Worm (Caenorhabditis elegans) whole organism, L2 larva: Measurements from ENCODE around the gene F49C5.5.

ENCODE experiments used
- C34F6.9 ChIP-seq: fragments of 150-350 bp; optimal IDR thresholded peaks from 2 replicates; lab custom pipeline; 2014; ENCODE audit warnings: missing biosample characterization, missing genetic modification characterization
- F13H6.1 ChIP-seq: sonication (generic microtip); optimal IDR thresholded peaks from 2 replicates; lab custom pipeline; 2016; ENCODE audit warnings: missing genetic modification characterization, missing compliant biosample characterization
- ZK546.5 ChIP-seq: sonication (generic microtip); optimal IDR thresholded peaks from 2 replicates; lab custom pipeline; 2017; ENCODE audit warnings: missing biosample characterization, missing genetic modification characterization
- alr-1 ChIP-seq: fragments of 150-350 bp; optimal IDR thresholded peaks from 2 replicates; lab custom pipeline; 2014; ENCODE audit warnings: missing biosample characterization, missing genetic modification characterization
- aly-2 ChIP-seq: fragments of 150-350 bp; optimal IDR thresholded peaks from 2 replicates; lab custom pipeline; 2014; ENCODE audit warnings: missing biosample characterization, missing genetic modification characterization
- ama-1 ChIP-seq: fragments of 150-350 bp; optimal IDR thresholded peaks from 2 replicates; lab custom pipeline; 2018; ENCODE audit warnings: inconsistent platforms
- blmp-1 ChIP-seq: sonication (generic microtip); optimal IDR thresholded peaks from 2 replicates; lab custom pipeline; 2017; ENCODE audit warnings: missing genetic modification characterization, mild to moderate bottlenecking, missing compliant biosample characterization, antibody characterized with exemption, moderate library complexity; ENCODE audit not compliant: insufficient read depth
- ceh-82 ChIP-seq: fragments of 150-350 bp; optimal IDR thresholded peaks from 2 replicates; lab custom pipeline; 2014; ENCODE audit warnings: missing biosample characterization, missing genetic modification characterization
- dmd-4 ChIP-seq: sonication (generic microtip); optimal IDR thresholded peaks from 2 replicates; lab custom pipeline; 2017; ENCODE audit warnings: missing biosample characterization, missing genetic modification characterization
- egl-27 ChIP-seq: sonication (generic microtip); optimal IDR thresholded peaks from 3 replicates; lab custom pipeline; 2017; ENCODE audit warnings: missing biosample characterization, missing genetic modification reagents, missing genetic modification characterization
- elt-1 ChIP-seq: fragments of 150-350 bp; optimal IDR thresholded peaks from 2 replicates; lab custom pipeline; 2014; ENCODE audit warnings: missing biosample characterization, missing genetic modification characterization
- elt-3 ChIP-seq: sonication (generic microtip); optimal IDR thresholded peaks from 2 replicates; lab custom pipeline; 2017; ENCODE audit warnings: missing biosample characterization, missing genetic modification characterization
- gmeb-1 ChIP-seq: fragments of 150-350 bp; optimal IDR thresholded peaks from 2 replicates; lab custom pipeline; 2014; ENCODE audit warnings: missing biosample characterization, missing genetic modification characterization
- lin-11 ChIP-seq: fragments of 150-350 bp; sonication (generic microtip); optimal IDR thresholded peaks from 2 replicates; lab custom pipeline; 2014; ENCODE audit warnings: missing biosample characterization, missing genetic modification characterization, inconsistent platforms, mixed read lengths
- lin-13 ChIP-seq: fragments of 150-350 bp; optimal IDR thresholded peaks from 2 replicates; lab custom pipeline; 2014; ENCODE audit warnings: missing biosample characterization, missing genetic modification reagents, missing genetic modification characterization
- lin-39 ChIP-seq: fragments of 150-350 bp; optimal IDR thresholded peaks from 2 replicates; lab custom pipeline; 2014; ENCODE audit warnings: missing biosample characterization, missing genetic modification reagents, missing genetic modification characterization
- mab-5 ChIP-seq: fragments of 150-350 bp; optimal IDR thresholded peaks from 2 replicates; lab custom pipeline; 2014; ENCODE audit warnings: missing biosample characterization, missing genetic modification characterization
- mbf-1 ChIP-seq: sonication (generic microtip); optimal IDR thresholded peaks from 2 replicates; lab custom pipeline; 2017; ENCODE audit warnings: missing biosample characterization, missing genetic modification characterization
- mdl-1 ChIP-seq, 2 experiments: fragments of 150-350 bp in 1 of 2; sonication (generic microtip) in 1 of 2; optimal IDR thresholded peaks; 2 replicates each; lab custom pipeline; 2017; ENCODE audit warnings: missing biosample characterization in 2 of 2, missing genetic modification characterization in 2 of 2
- nhr-10 ChIP-seq: sonication (generic microtip); optimal IDR thresholded peaks from 2 replicates; lab custom pipeline; 2017; ENCODE audit warnings: missing biosample characterization, missing genetic modification characterization
- nhr-11 ChIP-seq: fragments of 150-350 bp; optimal IDR thresholded peaks from 2 replicates; lab custom pipeline; 2014; ENCODE audit warnings: missing biosample characterization, missing genetic modification characterization
- nhr-12 ChIP-seq: fragments of 150-350 bp; optimal IDR thresholded peaks from 2 replicates; lab custom pipeline; 2014; ENCODE audit warnings: missing biosample characterization, missing genetic modification characterization
- nhr-129 ChIP-seq: fragments of 150-350 bp; optimal IDR thresholded peaks from 2 replicates; lab custom pipeline; 2014; ENCODE audit warnings: missing biosample characterization, missing genetic modification characterization
- nhr-21 ChIP-seq: fragments of 150-350 bp; optimal IDR thresholded peaks from 2 replicates; lab custom pipeline; 2014; ENCODE audit warnings: missing biosample characterization, missing genetic modification characterization
- nhr-23 ChIP-seq: fragments of 150-350 bp; optimal IDR thresholded peaks from 2 replicates; lab custom pipeline; 2014; ENCODE audit warnings: missing biosample characterization, missing genetic modification reagents, missing genetic modification characterization
- nhr-237 ChIP-seq: fragments of 150-350 bp; optimal IDR thresholded peaks from 2 replicates; lab custom pipeline; 2014; ENCODE audit warnings: missing biosample characterization, missing genetic modification characterization
- nhr-25 ChIP-seq: fragments of 150-350 bp; sonication (generic microtip); optimal IDR thresholded peaks from 3 replicates; lab custom pipeline; 2014; ENCODE audit warnings: missing biosample characterization, missing genetic modification characterization
- nhr-77 ChIP-seq: fragments of 150-350 bp; optimal IDR thresholded peaks from 2 replicates; lab custom pipeline; 2014; ENCODE audit warnings: missing biosample characterization, missing genetic modification characterization
- peb-1 ChIP-seq: fragments of 150-350 bp; optimal IDR thresholded peaks from 2 replicates; lab custom pipeline; 2014; ENCODE audit warnings: missing biosample characterization, missing genetic modification characterization
- sem-4 ChIP-seq: fragments of 150-350 bp; optimal IDR thresholded peaks from 2 replicates; lab custom pipeline; 2014; ENCODE audit warnings: missing biosample characterization, missing genetic modification reagents, missing genetic modification characterization
- sma-3 ChIP-seq: sonication (generic microtip); optimal IDR thresholded peaks from 2 replicates; lab custom pipeline; 2016; ENCODE audit warnings: missing genetic modification reagents, missing genetic modification characterization, missing compliant biosample characterization
- sma-9 ChIP-seq, 2 experiments: fragments of 150-350 bp in 1 of 2; sonication (generic microtip) in 1 of 2; optimal IDR thresholded peaks; 2 replicates each; lab custom pipeline; 2014 to 2016; ENCODE audit warnings: missing genetic modification characterization in 2 of 2, mild to moderate bottlenecking in 1 of 2, missing biosample characterization in 1 of 2, missing compliant biosample characterization in 1 of 2, missing genetic modification reagents in 1 of 2, moderate library complexity in 1 of 2
- snpc-4 ChIP-seq: fragments of 150-350 bp; optimal IDR thresholded peaks from 2 replicates; lab custom pipeline; 2014; ENCODE audit warnings: missing biosample characterization, missing genetic modification characterization
- unc-39 ChIP-seq: fragments of 150-350 bp; optimal IDR thresholded peaks from 2 replicates; lab custom pipeline; 2014; ENCODE audit warnings: missing biosample characterization, missing genetic modification characterization
- unc-55 ChIP-seq: fragments of 150-350 bp; sonication (generic microtip); optimal IDR thresholded peaks from 3 replicates; lab custom pipeline; 2014; ENCODE audit warnings: missing biosample characterization, missing genetic modification reagents, missing genetic modification characterization
- unc-62 ChIP-seq: fragments of 150-350 bp; optimal IDR thresholded peaks from 2 replicates; lab custom pipeline; 2014; ENCODE audit warnings: missing biosample characterization, missing genetic modification reagents, missing genetic modification characterization
- zag-1 ChIP-seq: fragments of 150-350 bp; optimal IDR thresholded peaks from 2 replicates; lab custom pipeline; 2014; ENCODE audit warnings: missing biosample characterization, missing genetic modification characterization
- ztf-1 ChIP-seq: fragments of 200-800 bp; sonication (Bioruptor generic); conservative IDR thresholded peaks from 2 replicates; pipeline ENCODE4 v1.3.6; 2022; ENCODE audit warnings: missing genetic modification characterization, missing compliant biosample characterization
- ztf-4 ChIP-seq: fragments of 150-350 bp; optimal IDR thresholded peaks from 2 replicates; lab custom pipeline; 2014; ENCODE audit warnings: missing biosample characterization, missing genetic modification characterization

The F49C5.5 gene

DNA sequence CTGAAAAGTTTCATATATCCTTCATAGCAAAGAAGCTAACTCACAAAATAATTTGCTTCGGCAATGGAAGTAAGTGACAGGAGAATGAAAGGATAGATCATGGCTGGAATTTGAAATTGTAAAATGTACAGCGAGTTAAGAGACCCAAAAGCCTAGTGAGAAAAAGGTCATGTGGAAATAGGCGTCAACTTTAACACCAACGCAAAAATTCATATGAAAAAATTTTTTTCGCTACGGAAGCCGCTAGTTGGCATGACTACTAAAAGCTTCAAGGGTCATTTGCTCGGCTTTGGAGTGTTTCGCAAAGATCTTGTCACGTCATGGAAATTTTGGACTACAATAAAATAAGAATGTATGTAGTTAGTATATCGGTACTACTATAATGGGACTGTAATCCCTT is 24.2 kb upstream of the F49C5.5 start, which contains the start of gene Y38E10A.1:
Gene Y38E10A.1 (minus strand): TSS at position 101 of the 400 bp plus-strand sequence.
- TF ChIP-seq unc-39 (tag; lab: Kevin White, UChicago) (no peak), sma-9 (GFP tag; optimal IDR thresholded peaks at IDR 0.05; lab: Kevin White, UChicago) (no peak), sma-9 (tag; optimal IDR thresholded peaks at IDR 0.05; lab: Kevin White, UChicago) (no peak), nhr-237 (tag; lab: Kevin White, UChicago) (no peak), zag-1 (tag; lab: Kevin White, UChicago) (no peak), nhr-12 (no peak), ztf-4 (tag; lab: Kevin White, UChicago) (no peak), nhr-11 (tag; lab: Kevin White, UChicago) (no peak), blmp-1 (tag; lab: Kevin White, UChicago) (no peak), unc-62 (GFP tag; lab: Kevin White, UChicago) (no peak), lin-13 (no peak), egl-27 (no peak), mbf-1 (tag; lab: Kevin White, UChicago) (no peak), ztf-1 (no peak)

DNA sequence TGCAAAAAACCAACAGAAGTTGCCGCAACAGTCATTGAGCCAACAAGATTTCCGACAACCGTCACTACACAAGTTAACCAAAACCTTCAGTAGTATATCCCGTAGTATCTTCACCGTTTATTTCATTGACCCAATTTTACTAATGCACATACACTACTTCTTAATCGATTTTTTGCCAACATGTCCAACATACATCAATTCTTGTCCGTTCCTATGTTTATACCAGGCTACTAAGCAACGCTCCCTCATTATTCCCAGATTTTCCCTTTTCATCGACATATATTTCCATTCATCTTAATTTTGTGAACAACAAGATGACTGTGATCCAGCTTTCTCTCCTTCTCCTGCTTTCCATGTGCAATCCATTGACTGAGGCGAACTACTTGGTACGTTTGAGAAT is 19.5 kb upstream of the F49C5.5 start, which contains the start of gene F49C5.7:
Gene F49C5.7 (plus strand): TSS at position 301 of the 400 bp plus-strand sequence.
- TF ChIP-seq F13H6.1 (tag; lab: Kevin White, UChicago): no peak
- TF ChIP-seq sem-4 (tag; lab: Kevin White, UChicago): no peak
- no peak for TF ChIP-seq aly-2 (tag; lab: Kevin White, UChicago)
- TF ChIP-seq mdl-1 (tag; optimal IDR thresholded peaks at IDR 0.05; lab: Kevin White, UChicago): no peak
- TF ChIP-seq alr-1: no peak
- TF ChIP-seq nhr-129 (tag; lab: Kevin White, UChicago): no peak
- TF ChIP-seq peb-1: no peak
- TF ChIP-seq nhr-237 (tag; lab: Kevin White, UChicago): no peak
- TF ChIP-seq nhr-77 (tag; lab: Kevin White, UChicago): no peak
- TF ChIP-seq nhr-23 (tag; lab: Kevin White, UChicago): no peak
- TF ChIP-seq blmp-1 (tag; lab: Kevin White, UChicago): no peak
- no peak for TF ChIP-seq nhr-10 (tag; lab: Kevin White, UChicago)
- TF ChIP-seq sma-3 (GFP tag; lab: Kevin White, UChicago): no peak
- no peak for TF ChIP-seq mbf-1 (tag; lab: Kevin White, UChicago)
- TF ChIP-seq mab-5 (tag; lab: Kevin White, UChicago): no peak
- no peak for TF ChIP-seq elt-1 (tag; lab: Kevin White, UChicago)

DNA sequence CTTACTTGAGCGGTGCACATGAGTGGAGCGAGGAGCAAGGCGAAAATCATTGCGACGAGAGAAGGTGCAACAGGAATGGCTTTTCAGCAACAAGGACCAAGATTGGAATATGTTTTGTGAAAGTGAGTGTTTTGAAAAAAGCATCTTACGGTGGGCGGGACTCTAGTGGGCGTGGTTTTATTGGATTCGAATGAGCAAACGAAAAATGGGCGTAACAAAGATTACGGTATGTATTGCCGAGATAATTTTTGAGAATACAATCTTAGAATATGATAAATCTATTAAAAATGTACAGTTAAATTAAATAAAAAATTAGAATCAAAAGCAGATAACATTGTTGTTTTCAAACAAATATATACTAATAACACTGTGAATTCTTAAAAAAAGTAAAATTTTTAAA is 13.9 kb upstream of the F49C5.5 start, which contains the start of gene F49C5.12:
Gene F49C5.12 (minus strand): TSS at position 101 of the 400 bp plus-strand sequence.
- TF ChIP-seq mbf-1 (tag; lab: Kevin White, UChicago): no peak
- no peak for TF ChIP-seq zag-1 (tag; lab: Kevin White, UChicago)
- no peak for TF ChIP-seq nhr-129 (tag; lab: Kevin White, UChicago)
- no peak for TF ChIP-seq lin-39 (tag; lab: Kevin White, UChicago)
- no peak for TF ChIP-seq nhr-11 (tag; lab: Kevin White, UChicago)
- TF ChIP-seq ZK546.5 (tag; lab: Kevin White, UChicago): no peak
- no peak for TF ChIP-seq lin-11 (tag; lab: Kevin White, UChicago)
- no peak for TF ChIP-seq unc-62 (GFP tag; lab: Kevin White, UChicago)
- TF ChIP-seq nhr-77 (tag; lab: Kevin White, UChicago): no peak
- no peak for TF ChIP-seq blmp-1 (tag; lab: Kevin White, UChicago)
- TF ChIP-seq alr-1: no peak
- TF ChIP-seq ztf-1: no peak
- TF ChIP-seq ceh-82 (tag; lab: Kevin White, UChicago): no peak
- TF ChIP-seq mdl-1 (tag; optimal IDR thresholded peaks at IDR 0.05; lab: Kevin White, UChicago): no peak
- no peak for TF ChIP-seq C34F6.9 (tag; lab: Kevin White, UChicago)
- no peak for TF ChIP-seq mab-5 (tag; lab: Kevin White, UChicago)
- TF ChIP-seq, all 48 proteins: peak for 0

DNA sequence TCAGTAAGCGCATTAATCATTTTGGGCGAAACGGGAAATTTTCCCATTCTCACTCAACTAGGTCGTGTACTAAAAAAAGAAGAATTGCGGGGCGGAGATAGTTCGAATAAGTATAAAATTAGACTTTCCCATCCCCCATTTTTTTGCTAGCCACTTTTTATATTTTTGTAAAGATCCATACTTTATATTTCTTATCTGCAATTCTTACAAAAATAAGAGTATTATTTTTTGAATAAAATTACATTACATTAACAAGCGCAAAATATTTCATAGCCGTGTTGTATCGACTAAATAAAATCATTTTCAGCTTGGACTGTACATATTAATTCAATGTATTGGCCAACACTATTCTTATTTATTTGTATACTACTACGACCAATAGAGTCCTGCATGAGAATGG is 9.3 kb upstream of the F49C5.5 start, which contains the start of gene F49C5.11:
Gene F49C5.11 (plus strand): TSS at position 301 of the 400 bp plus-strand sequence.
- TF ChIP-seq nhr-21 (tag; lab: Kevin White, UChicago) (no peak), dmd-4 (tag; lab: Kevin White, UChicago) (no peak), nhr-25 (no peak), egl-27 (no peak), ama-1 (no peak), aly-2 (tag; lab: Kevin White, UChicago) (no peak), nhr-23 (tag; lab: Kevin White, UChicago) (no peak), nhr-12 (no peak), unc-55 (GFP tag; lab: Kevin White, UChicago) (no peak), elt-3 (tag; lab: Kevin White, UChicago) (no peak), nhr-129 (tag; lab: Kevin White, UChicago) (no peak), gmeb-1 (tag; lab: Kevin White, UChicago) (no peak), mdl-1 (tag; optimal IDR thresholded peaks at IDR 0.05; lab: Kevin White, UChicago) (no peak), lin-11 (tag; lab: Kevin White, UChicago) (no peak), ztf-4 (tag; lab: Kevin White, UChicago) (no peak), zag-1 (tag; lab: Kevin White, UChicago) (no peak), ceh-82 (tag; lab: Kevin White, UChicago) (no peak), snpc-4 (tag; lab: Kevin White, UChicago) (no peak), sma-9 (GFP tag; optimal IDR thresholded peaks at IDR 0.05; lab: Kevin White, UChicago) (no peak), sma-9 (tag; optimal IDR thresholded peaks at IDR 0.05; lab: Kevin White, UChicago) (no peak), sma-3 (GFP tag; lab: Kevin White, UChicago) (no peak)
- TF ChIP-seq, all 48 proteins: peak for 0
